Worm (Caenorhabditis elegans): ENCODE measurements around the gene C16D2.3.

C16D2.3 gene

DNA sequence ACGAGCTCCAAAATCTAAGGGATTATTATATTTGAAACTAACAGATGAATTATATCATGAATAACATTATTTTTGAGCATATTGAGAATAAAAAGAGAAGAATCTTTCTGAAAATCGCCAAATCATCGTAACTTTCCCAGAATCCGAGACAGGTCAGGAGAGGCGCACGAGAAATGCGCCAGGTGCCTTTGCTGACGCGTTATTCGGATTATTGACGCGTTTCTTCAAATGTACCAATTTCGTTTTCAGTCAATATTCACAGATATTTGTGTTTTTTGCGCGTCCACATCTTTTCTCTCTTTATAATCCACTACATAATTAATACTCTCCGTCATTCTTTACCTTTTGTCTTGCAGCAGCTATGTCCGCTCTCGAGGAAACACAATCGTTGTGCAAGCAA is 38.9 kb upstream of the C16D2.3 start, which contains the start of gene T24H10.1:
T24H10.1 (plus strand) TSS at position 355 of the 400 bp plus-strand sequence.
- TF ChIP-seq lin-39 (tag; optimal IDR thresholded peaks at IDR 0.05), result no peak
- no peak for TF ChIP-seq ama-1 (optimal IDR thresholded peaks at IDR 0.05)
- no peak for TF ChIP-seq ZK546.5 (tag; optimal IDR thresholded peaks at IDR 0.05)
- TF ChIP-seq nhr-25 (tag; optimal IDR thresholded peaks at IDR 0.05), result peak; percentile 64
- no peak for TF ChIP-seq aly-2 (tag; optimal IDR thresholded peaks at IDR 0.05)
- TF ChIP-seq lin-13 (GFP tag; optimal IDR thresholded peaks at IDR 0.05), result peak; percentile 59
- TF ChIP-seq mab-5 (tag; optimal IDR thresholded peaks at IDR 0.05), result peak; percentile 43
- no peak for TF ChIP-seq elt-1 (tag; optimal IDR thresholded peaks at IDR 0.05)
- no peak for TF ChIP-seq ceh-16 (tag; optimal IDR thresholded peaks at IDR 0.05)
- TF ChIP-seq mbf-1 (tag; optimal IDR thresholded peaks at IDR 0.05), result no peak
- TF ChIP-seq nhr-129 (tag; optimal IDR thresholded peaks at IDR 0.05), result peak; percentile 60
- TF ChIP-seq lsy-2 (tag; optimal IDR thresholded peaks at IDR 0.05), result peak; percentile 72 to 86
- peak; percentile 85 for TF ChIP-seq gmeb-1 (tag; optimal IDR thresholded peaks at IDR 0.05)
- TF ChIP-seq nhr-11 (tag; optimal IDR thresholded peaks at IDR 0.05), result no peak
- TF ChIP-seq ceh-82 (tag; optimal IDR thresholded peaks at IDR 0.05), result no peak
- peak; percentile 20 for TF ChIP-seq nhr-10 (tag; optimal IDR thresholded peaks at IDR 0.05)
- TF ChIP-seq ztf-4 (tag; optimal IDR thresholded peaks at IDR 0.05), result no peak
- no peak for TF ChIP-seq ztf-1 (GFP tag; conservative IDR thresholded peaks at IDR 0.05)
- TF ChIP-seq unc-55 (GFP tag; optimal IDR thresholded peaks at IDR 0.05), result peak; percentile 70
- TF ChIP-seq sma-3 (GFP tag; optimal IDR thresholded peaks at IDR 0.05), result peak; percentile 43
- TF ChIP-seq crh-2 (tag; optimal IDR thresholded peaks at IDR 0.05), result peak; percentile 48
- TF ChIP-seq nhr-12 (tag; optimal IDR thresholded peaks at IDR 0.05), result no peak
- no peak for TF ChIP-seq unc-39 (tag; optimal IDR thresholded peaks at IDR 0.05)
- TF ChIP-seq nhr-21 (tag; optimal IDR thresholded peaks at IDR 0.05), result peak; percentile 62
- TF ChIP-seq alr-1 (tag; optimal IDR thresholded peaks at IDR 0.05), result no peak
- no peak for TF ChIP-seq nhr-77 (tag; optimal IDR thresholded peaks at IDR 0.05)
- peak; percentile 3 for TF ChIP-seq snpc-4 (tag; optimal IDR thresholded peaks at IDR 0.05)
- TF ChIP-seq Y55F3AM.14 (GFP tag; optimal IDR thresholded peaks at IDR 0.05), result no peak
- TF ChIP-seq sma-9 (GFP tag; optimal IDR thresholded peaks at IDR 0.05), result peak; percentile 62
- no peak for TF ChIP-seq sma-9 (tag; optimal IDR thresholded peaks at IDR 0.05)
- TF ChIP-seq C34F6.9 (tag; optimal IDR thresholded peaks at IDR 0.05), result peak; percentile 83
- no peak for TF ChIP-seq mdl-1 (tag; optimal IDR thresholded peaks at IDR 0.05)
- peak; percentile 49 for TF ChIP-seq fos-1 (tag; optimal IDR thresholded peaks at IDR 0.05)
- peak; percentile 56 for TF ChIP-seq sem-4 (tag; optimal IDR thresholded peaks at IDR 0.05)
- TF ChIP-seq blmp-1 (tag; optimal IDR thresholded peaks at IDR 0.05; ENCODE audit: insufficient read depth), result no peak
- no peak for TF ChIP-seq nhr-6 (tag; optimal IDR thresholded peaks at IDR 0.05)
- TF ChIP-seq F13H6.1 (tag; optimal IDR thresholded peaks at IDR 0.05), result peak; percentile 77
- TF ChIP-seq ztf-11 (tag; optimal IDR thresholded peaks at IDR 0.05), result no peak
- TF ChIP-seq nhr-23 (tag; optimal IDR thresholded peaks at IDR 0.05), result no peak
- no peak for TF ChIP-seq unc-62 (GFP tag; optimal IDR thresholded peaks at IDR 0.05)
- TF ChIP-seq nhr-237 (tag; optimal IDR thresholded peaks at IDR 0.05), result no peak
- no peak for TF ChIP-seq R02D3.7 (tag; optimal IDR thresholded peaks at IDR 0.05)
- no peak for TF ChIP-seq skn-1 (tag; optimal IDR thresholded peaks at IDR 0.05)
- no peak for TF ChIP-seq dmd-4 (tag; optimal IDR thresholded peaks at IDR 0.05)
- peak; percentile 20 for TF ChIP-seq egl-27 (tag; optimal IDR thresholded peaks at IDR 0.05)
- no peak for TF ChIP-seq peb-1 (tag; optimal IDR thresholded peaks at IDR 0.05)
- peak; percentile 53 for TF ChIP-seq lin-11 (tag; optimal IDR thresholded peaks at IDR 0.05)
- TF ChIP-seq elt-3 (tag; optimal IDR thresholded peaks at IDR 0.05), result no peak
- TF ChIP-seq zag-1 (tag; optimal IDR thresholded peaks at IDR 0.05), result no peak
